Worm (Caenorhabditis elegans) whole organism, late embryonic: Measurements from ENCODE around the gene F42A9.6.
A peak's percentile ranks its signal among the peaks of the same experiment; 100 is the strongest.

Experiments used
- F13H6.1 ChIP-seq: sonication (generic microtip); optimal IDR thresholded peaks from 2 replicates; lab custom pipeline; 2016; ENCODE audit warnings: missing genetic modification characterization, missing compliant biosample characterization
- K09A11.1 ChIP-seq: sonication (generic microtip); optimal IDR thresholded peaks from 2 replicates; lab custom pipeline; 2017; ENCODE audit warnings: antibody characterized with exemption, mild to moderate bottlenecking, missing genetic modification characterization, missing compliant biosample characterization; ENCODE audit not compliant: insufficient read depth
- Y22D7AL.16 ChIP-seq: sonication (generic microtip); optimal IDR thresholded peaks from 2 replicates; lab custom pipeline; 2016; ENCODE audit warnings: missing genetic modification characterization, missing compliant biosample characterization
- ceh-19 ChIP-seq: fragments of 200-800 bp; sonication (Bioruptor generic); optimal IDR thresholded peaks from 2 replicates; lab custom pipeline; 2018; ENCODE audit warnings: mild to moderate bottlenecking, missing genetic modification characterization, missing compliant biosample characterization
- ceh-2 ChIP-seq: sonication (generic microtip); optimal IDR thresholded peaks from 2 replicates; lab custom pipeline; 2016; ENCODE audit warnings: missing genotype, missing genetic modification characterization, missing compliant biosample characterization
- ceh-24 ChIP-seq: sonication (generic microtip); optimal IDR thresholded peaks from 2 replicates; lab custom pipeline; 2016; ENCODE audit warnings: mild to moderate bottlenecking, missing genetic modification characterization, missing compliant biosample characterization
- ceh-31 ChIP-seq: sonication (generic microtip); optimal IDR thresholded peaks from 2 replicates; lab custom pipeline; 2016; ENCODE audit warnings: missing genetic modification characterization, missing compliant biosample characterization
- ceh-48 ChIP-seq: sonication (generic microtip); optimal IDR thresholded peaks from 2 replicates; lab custom pipeline; 2016; ENCODE audit warnings: missing genetic modification characterization, inconsistent platforms, missing compliant biosample characterization
- ceh-9 ChIP-seq: sonication (generic microtip); optimal IDR thresholded peaks from 2 replicates; lab custom pipeline; 2016; ENCODE audit warnings: mild to moderate bottlenecking, missing genetic modification characterization, inconsistent platforms, missing compliant biosample characterization
- che-1 ChIP-seq: sonication (generic microtip); optimal IDR thresholded peaks from 2 replicates; lab custom pipeline; 2016; ENCODE audit warnings: mild to moderate bottlenecking, missing genetic modification characterization, missing compliant biosample characterization
- dmd-4 ChIP-seq: sonication (generic microtip); optimal IDR thresholded peaks from 2 replicates; lab custom pipeline; 2016; ENCODE audit warnings: borderline replicate concordance, missing genetic modification characterization, missing compliant biosample characterization
- elt-2 ChIP-seq: sonication (generic microtip); optimal IDR thresholded peaks from 2 replicates; lab custom pipeline; 2016; ENCODE audit warnings: missing genetic modification reagents, missing genetic modification characterization, missing compliant biosample characterization
- elt-4 ChIP-seq: sonication (generic microtip); optimal IDR thresholded peaks from 2 replicates; lab custom pipeline; 2016; ENCODE audit warnings: missing genetic modification characterization, missing compliant biosample characterization
- eyg-1 ChIP-seq: sonication (generic microtip); optimal IDR thresholded peaks from 2 replicates; lab custom pipeline; 2016; ENCODE audit warnings: missing genotype, missing genetic modification characterization, missing compliant biosample characterization
- fkh-10 ChIP-seq: fragments of 150-350 bp; optimal IDR thresholded peaks from 2 replicates; lab custom pipeline; 2014; ENCODE audit warnings: missing biosample characterization, missing genetic modification reagents, missing genetic modification characterization
- fkh-6 ChIP-seq: sonication (generic microtip); optimal IDR thresholded peaks from 2 replicates; lab custom pipeline; 2016; ENCODE audit warnings: missing genetic modification characterization, missing compliant biosample characterization
- hlh-13 ChIP-seq: fragments of 200-800 bp; sonication (Bioruptor generic); optimal IDR thresholded peaks from 2 replicates; lab custom pipeline; 2018; ENCODE audit warnings: mild to moderate bottlenecking, missing genetic modification characterization, missing compliant biosample characterization
- hlh-15 ChIP-seq: sonication (generic microtip); optimal IDR thresholded peaks from 2 replicates; lab custom pipeline; 2016; ENCODE audit warnings: missing genetic modification characterization, missing compliant biosample characterization
- hlh-30 ChIP-seq: sonication (generic microtip); optimal IDR thresholded peaks from 2 replicates; lab custom pipeline; 2017; ENCODE audit warnings: antibody characterized with exemption, missing genetic modification characterization, missing compliant biosample characterization; ENCODE audit not compliant: insufficient read depth
- lim-6 ChIP-seq: sonication (generic microtip); optimal IDR thresholded peaks from 2 replicates; lab custom pipeline; 2016; ENCODE audit warnings: missing genetic modification characterization, missing compliant biosample characterization
- lin-11 ChIP-seq: fragments of 200-800 bp; sonication (Bioruptor generic); optimal IDR thresholded peaks from 2 replicates; lab custom pipeline; 2018; ENCODE audit warnings: mild to moderate bottlenecking, missing genetic modification characterization, missing compliant biosample characterization
- mec-3 ChIP-seq: sonication (generic microtip); optimal IDR thresholded peaks from 2 replicates; lab custom pipeline; 2016; ENCODE audit warnings: borderline replicate concordance, missing genetic modification characterization, missing compliant biosample characterization
- nfya-1 ChIP-seq: sonication (generic microtip); optimal IDR thresholded peaks from 2 replicates; lab custom pipeline; 2017; ENCODE audit warnings: missing genetic modification characterization, mild to moderate bottlenecking, missing compliant biosample characterization, antibody characterized with exemption, moderate library complexity
- nhr-232 ChIP-seq: sonication (generic microtip); optimal IDR thresholded peaks from 2 replicates; lab custom pipeline; 2016; ENCODE audit warnings: missing genetic modification characterization, missing compliant biosample characterization
- pag-3 ChIP-seq: sonication (generic microtip); optimal IDR thresholded peaks from 2 replicates; lab custom pipeline; 2016; ENCODE audit warnings: missing compliant biosample characterization, missing genetic modification characterization, borderline replicate concordance
- pat-9 ChIP-seq: fragments of 200-800 bp; sonication (Bioruptor generic); optimal IDR thresholded peaks from 2 replicates; lab custom pipeline; 2018; ENCODE audit warnings: mild to moderate bottlenecking, missing genetic modification characterization, moderate library complexity, missing compliant biosample characterization
- pros-1 ChIP-seq: fragments of 150-350 bp; optimal IDR thresholded peaks from 2 replicates; lab custom pipeline; 2014; ENCODE audit warnings: missing biosample characterization, missing genetic modification reagents, missing genetic modification characterization
- ref-2 ChIP-seq: sonication (generic microtip); optimal IDR thresholded peaks from 2 replicates; lab custom pipeline; 2016; ENCODE audit warnings: missing genetic modification characterization, missing compliant biosample characterization
- rnt-1 ChIP-seq: sonication (generic microtip); optimal IDR thresholded peaks from 2 replicates; lab custom pipeline; 2016; ENCODE audit warnings: missing genetic modification characterization, missing compliant biosample characterization
- sox-2 ChIP-seq: fragments of 200-800 bp; sonication (Bioruptor generic); IDR thresholded peaks from 2 replicates; pipeline ENCODE4 v1.3.6; 2022; ENCODE audit warnings: missing genetic modification reagents, missing genetic modification characterization, missing compliant biosample characterization
- tbx-2 ChIP-seq: sonication (generic microtip); optimal IDR thresholded peaks from 2 replicates; lab custom pipeline; 2016; ENCODE audit warnings: missing genetic modification characterization, missing compliant biosample characterization
- ttx-3 ChIP-seq: sonication (generic microtip); optimal IDR thresholded peaks from 2 replicates; lab custom pipeline; 2016; ENCODE audit warnings: missing genetic modification reagents, missing genetic modification characterization, missing compliant biosample characterization
- unc-42 ChIP-seq: sonication (generic microtip); optimal IDR thresholded peaks from 2 replicates; lab custom pipeline; 2016; ENCODE audit warnings: missing genotype, missing genetic modification characterization, missing compliant biosample characterization
- unc-55 ChIP-seq: sonication (generic microtip); optimal IDR thresholded peaks from 2 replicates; lab custom pipeline; 2017; ENCODE audit warnings: missing biosample characterization, missing genetic modification reagents, missing genetic modification characterization
- unc-86 ChIP-seq: sonication (generic microtip); optimal IDR thresholded peaks from 2 replicates; lab custom pipeline; 2016; ENCODE audit warnings: missing genetic modification characterization, missing compliant biosample characterization
- ztf-16 ChIP-seq: sonication (generic microtip); optimal IDR thresholded peaks from 2 replicates; lab custom pipeline; 2017; ENCODE audit warnings: missing genetic modification characterization, missing compliant biosample characterization

F42A9.6 gene

DNA sequence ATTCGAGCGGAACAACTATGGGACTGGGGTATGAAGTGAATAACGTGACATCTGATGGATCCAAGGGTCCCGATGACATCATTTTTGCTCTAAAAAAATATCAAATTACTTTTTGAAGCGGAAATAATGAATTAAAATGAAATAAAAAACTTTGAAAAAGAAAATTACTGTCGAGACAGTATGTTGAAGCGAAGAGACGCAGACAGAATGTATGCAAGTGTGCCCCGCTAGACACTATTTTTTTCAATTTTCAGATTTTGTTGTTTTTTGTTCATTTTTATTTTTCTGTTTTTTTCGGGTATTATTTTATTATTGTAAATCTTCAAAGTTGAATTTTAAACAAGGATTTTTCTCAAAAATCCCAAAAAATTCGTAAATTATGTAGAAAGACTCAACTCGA is 9.7 kb downstream of the F42A9.6 start, which contains the start of gene F42A9.8:
F42A9.8 (minus strand) TSS at position 88 of the 400 bp plus-strand sequence.
- TF ChIP-seq ztf-16 (no peak), dmd-4 (tag; lab: Kevin White, UChicago) (no peak), ceh-48 (tag; lab: Kevin White, UChicago) (no peak), ceh-24 (tag; lab: Kevin White, UChicago) (no peak), tbx-2 (tag; lab: Kevin White, UChicago) (no peak), pag-3 (no peak), elt-2 (tag; lab: Kevin White, UChicago) (no peak), Y22D7AL.16 (tag; lab: Kevin White, UChicago) (no peak), ceh-9 (tag; lab: Kevin White, UChicago) (no peak), fkh-10 (GFP tag; lab: Kevin White, UChicago) (no peak)

DNA sequence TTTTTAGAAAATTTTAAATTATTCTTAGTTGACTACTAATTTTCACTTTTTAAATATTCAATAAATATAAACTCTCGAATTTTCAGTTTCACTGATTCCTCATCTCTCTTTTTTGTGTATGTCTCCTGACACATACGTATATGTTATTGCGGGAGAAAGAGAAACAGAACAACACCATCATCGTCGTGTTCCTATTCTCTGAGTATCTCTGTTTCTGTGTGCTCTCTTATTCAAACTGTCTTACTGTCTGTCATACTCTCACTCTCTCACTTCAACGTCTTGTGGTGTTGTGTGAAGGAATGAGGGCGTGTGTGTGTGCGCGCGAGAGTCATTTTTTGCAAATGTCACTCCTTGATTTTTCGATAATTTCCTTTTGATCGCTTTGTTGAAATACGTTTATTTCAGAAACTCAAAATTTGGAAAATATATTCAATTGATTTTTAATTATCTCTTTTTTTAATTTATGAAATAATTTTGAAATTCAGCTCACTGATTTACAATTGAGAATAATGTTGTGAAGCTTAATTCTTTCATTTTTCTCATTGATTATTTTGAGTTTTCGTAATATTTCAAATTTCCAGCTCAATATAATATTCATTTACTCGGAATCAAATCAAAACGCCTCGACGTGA is 11.2 kb downstream of the F42A9.6 start, which contains the start of gene lin-49:
lin-49 (plus strand) TSS at position 582 of the 632 bp plus-strand sequence.
- no peak for TF ChIP-seq unc-86
- TF ChIP-seq pat-9 (tag; lab: Kevin White, UChicago) = no peak
- no peak for TF ChIP-seq eyg-1 (tag; lab: Kevin White, UChicago)
- no peak for TF ChIP-seq pros-1 (tag; lab: Kevin White, UChicago)
- TF ChIP-seq elt-4 (tag; lab: Kevin White, UChicago) = no peak
- TF ChIP-seq unc-55 (GFP tag; lab: Kevin White, UChicago) = peak; percentile 38
- no peak for TF ChIP-seq ttx-3 (tag; lab: Kevin White, UChicago)
- TF ChIP-seq nfya-1 (tag; lab: Kevin White, UChicago) = peak; percentile 55
- peak; percentile 43 for TF ChIP-seq ceh-31 (tag; lab: Kevin White, UChicago)
- peak; percentile 79 for TF ChIP-seq hlh-30 (tag; lab: Kevin White, UChicago)
- TF ChIP-seq tbx-2 (tag; lab: Kevin White, UChicago) = peak; percentile 53

DNA sequence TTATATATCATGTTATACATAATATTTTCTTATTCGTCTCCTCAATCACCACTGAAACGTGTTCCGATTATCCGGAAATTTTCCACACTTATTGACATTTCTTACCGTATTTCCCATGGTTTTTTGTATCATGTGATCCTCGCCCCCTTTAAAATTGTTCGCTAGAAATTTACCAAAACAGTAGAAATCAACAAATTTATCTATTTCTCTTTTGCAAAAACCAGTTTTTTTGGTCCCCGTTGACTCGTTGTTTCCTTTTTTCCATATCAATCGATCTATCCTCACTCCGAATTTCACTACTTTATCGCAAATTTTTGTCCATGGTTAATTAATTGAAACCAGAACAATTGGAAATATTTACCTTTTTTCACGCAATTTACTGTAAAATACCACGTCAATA is 16.7 kb downstream of the F42A9.6 start:
- no peak for TF ChIP-seq K09A11.1 (tag; lab: Kevin White, UChicago)
- TF ChIP-seq ztf-16 = no peak
- no peak for TF ChIP-seq mec-3 (tag; lab: Kevin White, UChicago)
- TF ChIP-seq hlh-15 = no peak
- no peak for TF ChIP-seq ceh-31 (tag; lab: Kevin White, UChicago)
- TF ChIP-seq rnt-1 (tag; lab: Kevin White, UChicago) = no peak
- TF ChIP-seq hlh-13 (GFP tag; lab: Kevin White, UChicago) = no peak
- no peak for TF ChIP-seq lim-6 (tag; lab: Kevin White, UChicago)
- no peak for TF ChIP-seq che-1 (tag; lab: Kevin White, UChicago)
- TF ChIP-seq Y22D7AL.16 (tag; lab: Kevin White, UChicago) = no peak
- no peak for TF ChIP-seq F13H6.1 (tag; lab: Kevin White, UChicago)
- TF ChIP-seq fkh-6 (tag; lab: Kevin White, UChicago) = no peak
- no peak for TF ChIP-seq nfya-1 (tag; lab: Kevin White, UChicago)

DNA sequence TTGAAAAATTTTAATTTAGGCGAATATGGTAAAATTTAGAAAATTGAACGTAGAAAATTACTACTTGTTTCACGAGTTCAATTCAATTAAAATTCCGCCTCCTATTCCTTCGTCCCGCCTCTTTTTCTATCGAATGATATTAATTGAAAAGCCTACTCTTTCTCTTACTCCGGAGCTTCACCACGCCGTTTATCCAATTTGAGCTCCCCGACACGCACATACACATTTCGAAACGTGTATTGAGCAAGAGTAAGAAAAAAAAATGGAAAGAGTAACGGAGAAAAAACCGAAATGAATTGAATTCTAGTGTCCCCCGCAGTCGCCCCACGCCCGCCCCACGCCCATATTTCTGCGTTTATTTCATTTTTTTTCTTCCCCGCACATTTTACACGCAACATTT is 17.3 kb downstream of the F42A9.6 start:
- no peak for TF ChIP-seq ceh-2 (tag; lab: Kevin White, UChicago)
- no peak for TF ChIP-seq ref-2 (tag; lab: Kevin White, UChicago)
- TF ChIP-seq lin-11 = no peak
- TF ChIP-seq sox-2 (GFP tag; lab: Robert Waterston, UW) = no peak
- no peak for TF ChIP-seq ceh-19 (GFP tag; lab: Kevin White, UChicago)
- peak; percentile 77 for TF ChIP-seq unc-42
- TF ChIP-seq nhr-232 = no peak
- no peak for TF ChIP-seq pros-1 (tag; lab: Kevin White, UChicago)
- TF ChIP-seq, all 69 proteins: peak for 1
